Worm (Caenorhabditis elegans) whole organism, L1 larva: ENCODE measurements around the gene cest-30.

Experiments
- aha-1 ChIP-seq: fragments of 150-350 bp; optimal IDR thresholded peaks from 2 replicates; lab custom pipeline; 2014; ENCODE audit warnings: missing biosample characterization, missing genetic modification characterization
- ceh-82 ChIP-seq, 3 experiments: fragments of 150-350 bp in 1 of 3; sonication (generic microtip) in 2 of 3; optimal IDR thresholded peaks; 2 replicates each; lab custom pipeline; 2014 to 2017; ENCODE audit warnings: missing biosample characterization in 3 of 3, missing genetic modification characterization in 3 of 3
- elt-3 ChIP-seq, 6 experiments: fragments of 150-350 bp in 1 of 6; sonication (generic microtip); optimal IDR thresholded peaks; 2 replicates each; lab custom pipeline; 2017 to 2018; ENCODE audit warnings: missing biosample characterization in 6 of 6, missing genetic modification characterization in 6 of 6, inconsistent platforms in 1 of 6
- grh-1 ChIP-seq: fragments of 200-800 bp; sonication (Bioruptor generic); IDR thresholded peaks from 2 replicates; pipeline ENCODE4 v1.3.6; 2022; ENCODE audit warnings: missing genetic modification reagents, missing genetic modification characterization, missing compliant biosample characterization
- lsy-2 ChIP-seq, 2 experiments: fragments of 150-350 bp; optimal IDR thresholded peaks; 2 replicates each; lab custom pipeline; 2014; ENCODE audit warnings: missing biosample characterization in 2 of 2, missing genetic modification characterization in 2 of 2
- sup-37 ChIP-seq: fragments of 200-800 bp; sonication (Bioruptor generic); optimal IDR thresholded peaks from 2 replicates; lab custom pipeline; 2018; ENCODE audit warnings: mild to moderate bottlenecking, missing genetic modification characterization, missing compliant biosample characterization

ce11 chrV:5262999-5263398 is at the start of gene cest-30:
- TF ChIP-seq lsy-2 (tag; optimal IDR thresholded peaks at IDR 0.05; lab: Kevin White, UChicago) (no peak), elt-3 (tag; optimal IDR thresholded peaks at IDR 0.05; lab: Kevin White, UChicago) (no peak), aha-1 (no peak), sup-37 (GFP tag; lab: Kevin White, UChicago) (no peak), grh-1 (no peak), ceh-82 (tag; optimal IDR thresholded peaks at IDR 0.05; lab: Kevin White, UChicago) (no peak)
